Fruit fly (Drosophila melanogaster): Measurements from ENCODE around the gene CCT6.

Gene CCT6

DNA sequence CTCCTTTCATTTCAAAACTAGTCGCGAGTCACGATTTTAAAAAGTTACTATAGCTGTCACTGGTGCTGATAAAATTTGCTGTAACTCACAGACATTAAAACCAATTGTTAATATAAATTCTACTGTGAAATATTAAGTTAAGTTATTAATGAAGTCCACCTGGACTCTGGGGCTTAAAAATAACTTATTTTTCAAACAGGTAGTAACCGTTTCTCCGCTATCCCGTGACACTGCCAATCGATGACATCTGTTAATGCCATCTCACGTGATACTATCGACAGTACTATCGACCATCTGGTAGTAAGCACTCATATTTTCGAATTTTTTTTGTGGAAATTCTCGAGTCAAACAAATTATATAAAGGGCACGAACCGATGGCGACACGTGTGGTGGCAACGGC, 12.5 kb upstream of the CCT6 start, which contains the start of the genes CG12379 and MagR (continued):
- no peak for TF ChIP-seq CkIIα-i1 (GFP tag; IDR thresholded peaks at IDR 0.05)
- peak; percentile 75 for TF ChIP-seq vnd (GFP tag; IDR thresholded peaks at IDR 0.05; ENCODE audit: partially characterized antibody)
- TF ChIP-seq chif (GFP tag; optimal IDR thresholded peaks at IDR 0.05), result peak; percentile 8 to 29
- peak; percentile 52; the same call in 1 of the 4 replicates for TF ChIP-seq Gug (GFP tag; IDR thresholded peaks at IDR 0.05)
- 0 out of 2 replicates have a peak, but pooled peaks have one; percentile 38 for TF ChIP-seq ara (GFP tag; IDR thresholded peaks at IDR 0.05)
- no peak for TF ChIP-seq Jarid2 (GFP tag; optimal IDR thresholded peaks at IDR 0.05)
- TF ChIP-seq org-1 (GFP tag; optimal IDR thresholded peaks at IDR 0.05), result no peak
- no peak for TF ChIP-seq odd (GFP tag; optimal IDR thresholded peaks at IDR 0.05)
- TF ChIP-seq CG17385 (GFP tag; optimal IDR thresholded peaks at IDR 0.05), result peak; percentile 61
- TF ChIP-seq CG8089 (GFP tag; optimal IDR thresholded peaks at IDR 0.05), result no peak
- no peak for TF ChIP-seq ewg (GFP tag; optimal IDR thresholded peaks at IDR 0.05)
- no peak for TF ChIP-seq Oli (tag; optimal IDR thresholded peaks at IDR 0.05)
- TF ChIP-seq NFAT (GFP tag; IDR thresholded peaks at IDR 0.05), result peak; percentile 39; the same call in 1 of the 2 replicates
- no peak for TF ChIP-seq Nf-YB (GFP tag; optimal IDR thresholded peaks at IDR 0.05)
- TF ChIP-seq Lim3 (GFP tag; IDR thresholded peaks at IDR 0.05), result no peak
- TF ChIP-seq eve (GFP tag; optimal IDR thresholded peaks at IDR 0.05), result no peak
- no peak for TF ChIP-seq bowl (GFP tag; IDR thresholded peaks at IDR 0.05)
- TF ChIP-seq ab (GFP tag; optimal IDR thresholded peaks at IDR 0.05), result no peak
- no peak for TF ChIP-seq z (GFP tag; IDR thresholded peaks at IDR 0.05)
- TF ChIP-seq D (optimal IDR thresholded peaks at IDR 0.05), result no peak
- no peak for TF ChIP-seq D (GFP tag; optimal IDR thresholded peaks at IDR 0.05)
- no peak for TF ChIP-seq CG10565 (GFP tag; optimal IDR thresholded peaks at IDR 0.05)
- TF ChIP-seq CG15073 (GFP tag; optimal IDR thresholded peaks at IDR 0.05), result no peak
- TF ChIP-seq eyg (GFP tag; optimal IDR thresholded peaks at IDR 0.05), result no peak
- peak; percentile 53 to 71 for TF ChIP-seq dpn (GFP tag; optimal IDR thresholded peaks at IDR 0.05)
- no peak for TF ChIP-seq fd3F (GFP tag; optimal IDR thresholded peaks at IDR 0.05)
- no peak for TF ChIP-seq stc (GFP tag; IDR thresholded peaks at IDR 0.05)
- peak; percentile 36 for TF ChIP-seq pnt (GFP tag; optimal IDR thresholded peaks at IDR 0.05)
- TF ChIP-seq salm (tag; optimal IDR thresholded peaks at IDR 0.05), result no peak
- TF ChIP-seq CG12299 (tag; optimal IDR thresholded peaks at IDR 0.05), result peak; percentile 61
- peak; percentile 24 for TF ChIP-seq mirr (GFP tag; optimal IDR thresholded peaks at IDR 0.05)
- no peak for TF ChIP-seq toy (GFP tag; IDR thresholded peaks at IDR 0.05)
- TF ChIP-seq Dad (GFP tag; optimal IDR thresholded peaks at IDR 0.05), result peak; percentile 48
- no peak for TF ChIP-seq dmrt99B (tag; optimal IDR thresholded peaks at IDR 0.05)
- no peak for TF ChIP-seq CG11695 (GFP tag; IDR thresholded peaks at IDR 0.05)
- peak; percentile 64 for TF ChIP-seq zfh2 (GFP tag; optimal IDR thresholded peaks at IDR 0.05)
- 0 out of 2 replicates have a peak, but pooled peaks have one; percentile 31 for TF ChIP-seq ato (GFP tag; IDR thresholded peaks at IDR 0.05; ENCODE audit: partially characterized antibody)
- peak; percentile 76 for TF ChIP-seq twi (tag; optimal IDR thresholded peaks at IDR 0.05)
- TF ChIP-seq CG2889 (GFP tag; IDR thresholded peaks at IDR 0.05), result no peak
- TF ChIP-seq Antp (GFP tag; optimal IDR thresholded peaks at IDR 0.05), result peak; percentile 51
- no peak for TF ChIP-seq fd64A (GFP tag; optimal IDR thresholded peaks at IDR 0.05)
- TF ChIP-seq CG10267 (tag; optimal IDR thresholded peaks at IDR 0.05), result peak; percentile 52
- TF ChIP-seq dimm (GFP tag; IDR thresholded peaks at IDR 0.05), result no peak
- no peak for TF ChIP-seq CG12071 (GFP tag; optimal IDR thresholded peaks at IDR 0.05)
- TF ChIP-seq gce (GFP tag; IDR thresholded peaks at IDR 0.05), result no peak
- TF ChIP-seq tgo (GFP tag; IDR thresholded peaks at IDR 0.05), result peak; percentile 42; the same call in 1 of the 3 replicates
- peak; percentile 64 for TF ChIP-seq CG33557 (GFP tag; optimal IDR thresholded peaks at IDR 0.05)
- peak; percentile 50 for TF ChIP-seq zen (tag; optimal IDR thresholded peaks at IDR 0.05)
- no peak for TF ChIP-seq Atf3 (GFP tag; optimal IDR thresholded peaks at IDR 0.05)
- peak; percentile 39 for TF ChIP-seq ems (GFP tag; optimal IDR thresholded peaks at IDR 0.05)
- TF ChIP-seq CG7987 (GFP tag; optimal IDR thresholded peaks at IDR 0.05), result peak; percentile 19
- TF ChIP-seq gro (GFP tag; optimal IDR thresholded peaks at IDR 0.05), result peak; percentile 68

All from whole organism, embryonic.